Worm (Caenorhabditis elegans): ENCODE data around the gene cyp-33C12.

Gene cyp-33C12

DNA sequence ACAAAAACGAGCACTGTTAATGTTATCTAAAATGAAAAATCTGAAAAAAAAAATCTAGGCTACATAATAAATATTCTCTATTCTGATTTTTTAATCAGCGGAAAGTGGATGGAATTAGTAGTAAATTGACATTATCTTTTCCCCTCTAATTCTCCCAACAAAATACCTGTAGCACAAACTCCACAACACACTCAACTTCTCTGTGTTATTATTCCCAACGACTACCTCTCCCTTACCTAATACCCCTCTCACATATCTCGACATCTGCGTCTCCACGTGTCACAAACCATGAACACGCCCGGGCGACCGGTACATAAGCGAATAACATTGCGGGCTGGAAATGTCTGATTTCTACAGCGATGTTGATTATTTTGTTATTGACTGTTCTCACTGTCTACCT is 21.0 kb downstream of the cyp-33C12 start, which contains the start of gene cyp-33C2:
TSS of gene cyp-33C2 (plus strand) at position 327 of the 400 bp plus-strand sequence.
- TF ChIP-seq F26F4.8 (GFP tag; conservative IDR thresholded peaks at IDR 0.05), result no peak
- no peak for TF ChIP-seq arid-1 (GFP tag; conservative IDR thresholded peaks at IDR 0.05)
- peak; percentile 61 for TF ChIP-seq dmd-6 (GFP tag; IDR thresholded peaks at IDR 0.05)
- no peak for TF ChIP-seq Y48G9A.11 (GFP tag; IDR thresholded peaks at IDR 0.05)
- no peak for TF ChIP-seq cey-2 (tag; optimal IDR thresholded peaks at IDR 0.05; ENCODE audit: borderline replicate concordance, insufficient read depth)
- no peak for TF ChIP-seq egl-27 (tag; optimal IDR thresholded peaks at IDR 0.05)
- peak; percentile 93 for TF ChIP-seq nhr-28 (tag; optimal IDR thresholded peaks at IDR 0.05)
- TF ChIP-seq daf-16 (GFP tag; optimal IDR thresholded peaks at IDR 0.05), result no peak
- TF ChIP-seq daf-16 (tag; optimal IDR thresholded peaks at IDR 0.05), result peak; percentile 25
- no peak for TF ChIP-seq hlh-30 (tag; optimal IDR thresholded peaks at IDR 0.05; ENCODE audit: insufficient read depth)
- no peak for TF ChIP-seq nhr-25 (tag; optimal IDR thresholded peaks at IDR 0.05; ENCODE audit: borderline replicate concordance, insufficient read depth)
- TF ChIP-seq mxl-2 (GFP tag; conservative IDR thresholded peaks at IDR 0.05), result no peak

DNA sequence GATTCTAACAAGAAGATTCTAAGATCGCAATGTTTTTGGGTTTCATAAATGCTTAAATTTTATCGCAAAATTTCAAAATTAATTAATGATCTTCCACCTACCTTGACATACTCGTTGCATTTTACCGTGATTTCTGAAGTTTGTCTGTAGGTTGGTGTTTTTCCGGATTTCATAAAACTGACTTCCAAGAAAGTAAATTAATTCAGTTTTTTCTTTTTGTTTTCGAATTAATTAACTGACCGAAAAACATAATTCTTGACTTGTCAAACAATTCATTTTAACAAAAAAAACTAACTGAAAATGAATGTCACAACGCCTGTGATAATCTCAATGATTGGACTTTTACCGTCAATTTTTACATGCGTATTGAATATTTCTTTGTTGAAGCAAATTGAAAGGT is 22.5 kb downstream of the cyp-33C12 start, which contains the start of gene srbc-16:
TSS of gene srbc-16 (plus strand) at position 301 of the 400 bp plus-strand sequence.
- TF ChIP-seq vab-7 (GFP tag; IDR thresholded peaks at IDR 0.05) (no peak), ceh-20 (GFP tag; IDR thresholded peaks at IDR 0.05) (no peak), nhr-28 (tag; optimal IDR thresholded peaks at IDR 0.05) (no peak), lin-13 (GFP tag; optimal IDR thresholded peaks at IDR 0.05) (no peak), daf-8 (GFP tag; IDR thresholded peaks at IDR 0.05) (no peak)

DNA sequence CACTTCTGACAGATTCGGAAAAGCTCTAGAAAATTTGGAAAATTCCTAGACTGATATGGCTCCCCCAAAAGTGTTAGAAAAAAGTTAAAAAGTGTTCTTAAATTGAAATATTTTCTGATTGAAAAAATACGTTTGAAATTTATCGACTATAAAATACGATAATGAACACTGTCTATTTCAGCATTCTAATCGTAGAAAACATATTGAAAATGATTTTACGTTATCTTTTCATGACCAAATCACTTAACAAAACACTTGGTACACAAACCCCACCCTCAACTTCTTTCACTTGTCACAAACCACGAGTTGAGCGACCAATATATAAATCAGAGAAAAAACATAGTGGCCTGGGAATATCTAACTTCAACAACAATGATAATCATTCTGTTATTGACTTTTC is 25.0 kb downstream of the cyp-33C12 start, which contains the start of gene cyp-33C1:
TSS of gene cyp-33C1 (plus strand) at position 301 of the 400 bp plus-strand sequence.
- TF ChIP-seq nhr-25 (tag; optimal IDR thresholded peaks at IDR 0.05; ENCODE audit: borderline replicate concordance, insufficient read depth) (no peak), daf-16 (GFP tag; optimal IDR thresholded peaks at IDR 0.05) (no peak), daf-16 (tag; optimal IDR thresholded peaks at IDR 0.05) (no peak), T20F7.1 (GFP tag; optimal IDR thresholded peaks at IDR 0.05) (no peak), zfp-3 (GFP tag; conservative IDR thresholded peaks at IDR 0.05) (no peak), nhr-28 (tag; optimal IDR thresholded peaks at IDR 0.05) (peak; percentile 54), mdt-29 (GFP tag; IDR thresholded peaks at IDR 0.05) (no peak), ceh-82 (tag; optimal IDR thresholded peaks at IDR 0.05) (no peak), nhr-41 (GFP tag; IDR thresholded peaks at IDR 0.05) (no peak)

DNA sequence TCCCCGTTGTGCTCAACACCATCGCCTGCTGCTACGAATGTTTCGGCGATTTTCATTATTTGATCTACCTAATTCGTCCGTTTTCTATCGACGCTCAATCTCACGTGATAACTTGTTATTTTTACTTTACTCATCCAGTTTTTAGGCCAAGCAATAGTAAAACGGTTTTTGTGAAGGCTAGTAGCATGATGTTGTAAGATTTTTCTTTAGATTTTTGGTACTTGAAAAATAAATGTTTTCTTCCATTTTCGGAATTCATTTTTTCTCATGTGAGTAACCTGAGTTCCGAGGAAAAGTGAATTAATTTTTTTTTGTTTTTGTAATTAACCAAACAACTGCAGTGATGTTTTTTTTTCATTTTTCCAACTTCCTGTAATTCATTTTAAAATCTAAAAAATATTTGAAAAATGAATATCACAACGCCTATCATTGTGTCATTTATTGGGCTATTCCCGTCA is 26.9 kb downstream of the cyp-33C12 start, which contains the start of gene srbc-17:
TSS of gene srbc-17 (plus strand) at position 408 of the 458 bp plus-strand sequence.
- TF ChIP-seq unc-62 (GFP tag; optimal IDR thresholded peaks at IDR 0.05 in 1 of 2) (peak in 1 of 2 experiments; percentile 94), unc-62 (tag; optimal IDR thresholded peaks at IDR 0.05) (no peak), ceh-44 (GFP tag; IDR thresholded peaks at IDR 0.05) (no peak)

DNA sequence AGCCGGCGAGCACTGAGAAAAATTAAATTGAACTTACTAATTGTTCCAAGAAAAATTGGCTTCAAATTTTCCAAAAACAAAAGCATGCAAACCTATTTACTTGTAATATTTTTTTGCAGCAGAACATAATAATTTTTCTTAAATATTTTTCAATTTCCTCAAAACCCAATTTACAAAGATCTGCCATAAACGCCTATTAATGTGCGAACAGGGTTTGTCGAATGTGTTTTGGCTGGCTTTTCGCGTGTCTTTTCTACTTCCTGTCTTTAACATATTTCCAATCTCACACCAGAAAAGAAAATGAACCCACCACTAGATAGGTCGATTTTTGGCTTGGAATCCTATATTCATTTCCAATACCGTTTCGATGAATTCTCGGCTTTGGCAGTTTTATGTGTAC is 29.0 kb downstream of the cyp-33C12 start, which contains the start of gene C45H4.18:
TSS of gene C45H4.18 (plus strand) at position 301 of the 400 bp plus-strand sequence.
- TF ChIP-seq nhr-11 (tag; optimal IDR thresholded peaks at IDR 0.05) (no peak), daf-16 (GFP tag; optimal IDR thresholded peaks at IDR 0.05) (no peak), daf-16 (tag; optimal IDR thresholded peaks at IDR 0.05) (no peak), ceh-62 (tag; optimal IDR thresholded peaks at IDR 0.05) (no peak), hif-1 (tag; optimal IDR thresholded peaks at IDR 0.05) (no peak), php-3 (GFP tag; IDR thresholded peaks at IDR 0.05) (no peak), ztf-11 (tag; optimal IDR thresholded peaks at IDR 0.05) (no peak), ctbp-1 (GFP tag; IDR thresholded peaks at IDR 0.05) (no peak), ZK546.5 (tag; optimal IDR thresholded peaks at IDR 0.05) (no peak)

Data from whole organism, L4 larva.